Fruit fly (Drosophila melanogaster) whole organism, adult: Measurements from ENCODE around the gene CG14736.
A peak's percentile ranks its signal among the peaks of the same experiment; 100 is the strongest.

Source experiments
- CG11617 ChIP-seq: fragments of 200-800 bp; sonication (Bioruptor generic); optimal IDR thresholded peaks from 2 replicates; lab custom pipeline; 2017; ENCODE audit warnings: mild to moderate bottlenecking, missing biosample characterization, missing genetic modification reagents, missing genetic modification characterization
- CG12768 ChIP-seq: fragments of 200-800 bp; sonication (Bioruptor generic); optimal IDR thresholded peaks from 2 replicates; lab custom pipeline; 2017; ENCODE audit warnings: missing biosample characterization, missing genetic modification characterization, mild to moderate bottlenecking, moderate library complexity, missing genetic modification reagents
- CG14711 ChIP-seq: fragments of 200-800 bp; sonication (Bioruptor generic); optimal IDR thresholded peaks from 2 replicates; lab custom pipeline; 2018; ENCODE audit warnings: missing biosample characterization, mild to moderate bottlenecking, missing genetic modification characterization, moderate library complexity
- CG1620 ChIP-seq: fragments of 200-800 bp; sonication (Bioruptor generic); optimal IDR thresholded peaks from 2 replicates; lab custom pipeline; 2016; ENCODE audit warnings: missing biosample characterization, missing genetic modification characterization
- CG33017 ChIP-seq: fragments of 200-800 bp; sonication (Bioruptor generic); optimal IDR thresholded peaks from 2 replicates; lab custom pipeline; 2018; ENCODE audit warnings: missing biosample characterization, mild to moderate bottlenecking, missing genetic modification characterization, moderate library complexity
- CG5204 ChIP-seq: fragments of 200-800 bp; sonication (Bioruptor generic); optimal IDR thresholded peaks from 2 replicates; lab custom pipeline; 2016; ENCODE audit warnings: missing biosample characterization, missing genetic modification characterization
- CG7045 ChIP-seq: fragments of 200-800 bp; sonication (Bioruptor generic); optimal IDR thresholded peaks from 2 replicates; lab custom pipeline; 2017; ENCODE audit warnings: missing biosample characterization, mild to moderate bottlenecking, missing genetic modification characterization
- CG7101 ChIP-seq: fragments of 200-800 bp; sonication (Bioruptor generic); optimal IDR thresholded peaks from 2 replicates; lab custom pipeline; 2018; ENCODE audit warnings: missing biosample characterization, mild to moderate bottlenecking, missing genetic modification characterization, moderate library complexity
- Clk ChIP-seq: fragments of 200-800 bp; sonication (Bioruptor generic); optimal IDR thresholded peaks from 2 replicates; lab custom pipeline; 2017; ENCODE audit warnings: missing biosample characterization, missing genetic modification characterization
- Crg-1 ChIP-seq: fragments of 200-800 bp; sonication (Bioruptor generic); optimal IDR thresholded peaks from 2 replicates; lab custom pipeline; 2016; ENCODE audit warnings: missing biosample characterization, missing genetic modification characterization
- Hr96 ChIP-seq: fragments of 200-800 bp; sonication (Bioruptor generic); optimal IDR thresholded peaks from 2 replicates; lab custom pipeline; 2016; ENCODE audit warnings: missing biosample characterization, missing genetic modification characterization
- Mnt ChIP-seq: fragments of 200-800 bp; sonication (Bioruptor generic); optimal IDR thresholded peaks from 2 replicates; lab custom pipeline; 2016; ENCODE audit warnings: missing biosample characterization, mild to moderate bottlenecking, missing genetic modification characterization
- bab1 ChIP-seq: fragments of 200-800 bp; sonication (Bioruptor generic); optimal IDR thresholded peaks from 3 replicates; lab custom pipeline; 2019; ENCODE audit warnings: missing biosample characterization, mild to moderate bottlenecking, missing genetic modification characterization, moderate library complexity
- cic ChIP-seq: fragments of 200-800 bp; sonication (Bioruptor generic); optimal IDR thresholded peaks from 2 replicates; lab custom pipeline; 2017; ENCODE audit warnings: missing biosample characterization, mild to moderate bottlenecking, missing genetic modification characterization, moderate library complexity
- cnc ChIP-seq, 2 experiments: fragments of >200 bp; optimal IDR thresholded peaks; 2 replicates each; lab custom pipeline; 2017
- kay ChIP-seq: fragments of 200-800 bp; sonication (Bioruptor generic); peaks from one replicate; lab custom pipeline; 2016; ENCODE audit warnings: missing biosample characterization, missing genetic modification characterization, borderline replicate concordance
- ovo ChIP-seq: fragments of 200-800 bp; sonication (Bioruptor generic); optimal IDR thresholded peaks from 2 replicates; lab custom pipeline; 2016; ENCODE audit warnings: missing biosample characterization, missing genetic modification characterization
- pad ChIP-seq: fragments of 200-800 bp; sonication (Bioruptor generic); optimal IDR thresholded peaks from 3 replicates; lab custom pipeline; 2017; ENCODE audit warnings: missing biosample characterization, missing genetic modification characterization, mild to moderate bottlenecking, moderate library complexity, missing genetic modification reagents
- tj ChIP-seq: fragments of 200-800 bp; sonication (Bioruptor generic); optimal IDR thresholded peaks from 3 replicates; lab custom pipeline; 2017; ENCODE audit warnings: missing biosample characterization, mild to moderate bottlenecking, missing genetic modification characterization, moderate library complexity
- toe ChIP-seq: fragments of 200-800 bp; sonication (Bioruptor generic); optimal IDR thresholded peaks from 2 replicates; lab custom pipeline; 2016; ENCODE audit warnings: missing biosample characterization, missing genetic modification characterization

Gene CG14736

dm6 chr3R:12010202-12010824 is 30.0 kb upstream of the CG14736 start, which contains the start of the genes KLHL18 and GCC185:
Gene KLHL18 (minus strand): TSS chr3R:12010434.
Gene GCC185 (plus strand): TSS chr3R:12010772.
- TF ChIP-seq CG7101 (tag; lab: Kevin White, UChicago) (peak; percentile 79), CG14711 (tag; lab: Kevin White, UChicago) (peak; percentile 92), Mnt (GFP tag; lab: Kevin White, UChicago) (peak; percentile 68), Crg-1 (GFP tag; lab: Kevin White, UChicago) (peak; percentile 72), CG7045 (GFP tag; lab: Kevin White, UChicago) (peak; percentile 82), cic (GFP tag; lab: Kevin White, UChicago) (peak; percentile 14), toe (GFP tag; lab: Kevin White, UChicago) (peak; percentile 94), cnc (optimal IDR thresholded peaks at IDR 0.05; lab: Kevin White, UChicago) (no peak), CG1620 (peak; percentile 78), pad (GFP tag; lab: Kevin White, UChicago) (peak; percentile 61), Clk (GFP tag; lab: Kevin White, UChicago) (peak; percentile 77), bab1 (GFP tag; lab: Kevin White, UChicago) (peak; percentile 78), kay (GFP tag; lab: Kevin White, UChicago) (no peak), CG11617 (GFP tag; lab: Kevin White, UChicago) (peak; percentile 85), tj (peak; percentile 64), Hr96 (peak; percentile 79), CG5204 (GFP tag; lab: Kevin White, UChicago) (peak; percentile 78), ovo (peak; percentile 66), CG12768 (peak; percentile 75), CG33017 (tag; lab: Kevin White, UChicago) (peak; percentile 53)

DNA sequence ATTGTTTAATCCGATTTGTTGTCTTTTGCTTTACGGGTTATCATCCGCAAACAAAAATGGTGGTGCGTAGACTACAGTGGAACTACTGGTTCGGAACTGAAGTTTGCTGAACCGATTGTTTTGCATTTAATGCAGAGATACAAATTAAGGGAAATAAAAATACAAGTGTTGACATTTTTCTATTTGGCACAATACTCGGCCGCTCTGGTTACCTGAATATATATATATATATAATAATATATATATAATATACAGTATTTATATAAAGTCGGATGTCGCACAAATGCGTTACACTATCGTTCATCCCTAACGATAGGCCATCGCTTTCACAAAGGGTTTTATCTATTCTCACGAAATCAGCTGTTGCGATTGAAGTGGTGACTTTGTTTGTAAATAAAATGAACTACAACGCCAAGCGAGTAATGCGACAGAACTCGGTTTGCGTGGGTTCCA is 23.5 kb upstream of the CG14736 start, which contains the start of the genes DCAF12 and Spt3:
DCAF12 (minus strand) TSS at position 204 of the 453 bp plus-strand sequence.
Spt3 (plus strand) TSS at position 329 of the 453 bp plus-strand sequence.
- TF ChIP-seq Crg-1 (GFP tag; lab: Kevin White, UChicago) (no peak), CG7101 (tag; lab: Kevin White, UChicago) (peak; percentile 49), CG12768 (peak; percentile 48), CG1620 (no peak), CG33017 (tag; lab: Kevin White, UChicago) (peak; percentile 5), pad (GFP tag; lab: Kevin White, UChicago) (peak; percentile 47), CG5204 (GFP tag; lab: Kevin White, UChicago) (no peak), tj (peak; percentile 8), CG14711 (tag; lab: Kevin White, UChicago) (peak; percentile 53), kay (GFP tag; lab: Kevin White, UChicago) (no peak), Hr96 (peak; percentile 47), Mnt (GFP tag; lab: Kevin White, UChicago) (peak; percentile 14), toe (GFP tag; lab: Kevin White, UChicago) (peak; percentile 75), bab1 (GFP tag; lab: Kevin White, UChicago) (peak; percentile 66), CG7045 (GFP tag; lab: Kevin White, UChicago) (peak; percentile 55), Clk (GFP tag; lab: Kevin White, UChicago) (peak; percentile 32), cic (GFP tag; lab: Kevin White, UChicago) (no peak), CG11617 (GFP tag; lab: Kevin White, UChicago) (peak; percentile 54), cnc (optimal IDR thresholded peaks at IDR 0.05; lab: Kevin White, UChicago) (no peak), ovo (peak; percentile 34)

- TF ChIP-seq CG7101 (tag; lab: Kevin White, UChicago) (no peak), CG7045 (GFP tag; lab: Kevin White, UChicago) (no peak), pad (GFP tag; lab: Kevin White, UChicago) (peak; percentile 85), kay (GFP tag; lab: Kevin White, UChicago) (no peak), bab1 (GFP tag; lab: Kevin White, UChicago) (no peak), Mnt (GFP tag; lab: Kevin White, UChicago) (no peak), CG33017 (tag; lab: Kevin White, UChicago) (no peak)
These were observed 19.3 kb upstream of the CG14736 start for dm6 chr3R:12020987-12021386.

- TF ChIP-seq CG14711 (tag; lab: Kevin White, UChicago), result no peak
- no peak for TF ChIP-seq CG11617 (GFP tag; lab: Kevin White, UChicago)
- TF ChIP-seq toe (GFP tag; lab: Kevin White, UChicago), result no peak
- TF ChIP-seq CG33017 (tag; lab: Kevin White, UChicago), result no peak
- no peak for TF ChIP-seq pad (GFP tag; lab: Kevin White, UChicago)
- no peak for TF ChIP-seq ovo
- no peak for TF ChIP-seq bab1 (GFP tag; lab: Kevin White, UChicago)
- no peak for TF ChIP-seq tj
- TF ChIP-seq CG7045 (GFP tag; lab: Kevin White, UChicago), result no peak
- TF ChIP-seq CG7101 (tag; lab: Kevin White, UChicago), result no peak
- no peak for TF ChIP-seq CG5204 (GFP tag; lab: Kevin White, UChicago)
- no peak for TF ChIP-seq CG12768
- no peak for TF ChIP-seq cnc (optimal IDR thresholded peaks at IDR 0.05; lab: Kevin White, UChicago)
- TF ChIP-seq Hr96, result no peak
These were observed 8.7 kb upstream of the CG14736 start, which contains the start of the genes CG31358, CG42504 and CG42505 for dm6 chr3R:12031657-12032056. Gene CG31358 (minus strand): TSS chr3R:12031757. Gene CG42504 (minus strand): TSS chr3R:12031757. Gene CG42505 (minus strand): TSS chr3R:12031757.

DNA sequence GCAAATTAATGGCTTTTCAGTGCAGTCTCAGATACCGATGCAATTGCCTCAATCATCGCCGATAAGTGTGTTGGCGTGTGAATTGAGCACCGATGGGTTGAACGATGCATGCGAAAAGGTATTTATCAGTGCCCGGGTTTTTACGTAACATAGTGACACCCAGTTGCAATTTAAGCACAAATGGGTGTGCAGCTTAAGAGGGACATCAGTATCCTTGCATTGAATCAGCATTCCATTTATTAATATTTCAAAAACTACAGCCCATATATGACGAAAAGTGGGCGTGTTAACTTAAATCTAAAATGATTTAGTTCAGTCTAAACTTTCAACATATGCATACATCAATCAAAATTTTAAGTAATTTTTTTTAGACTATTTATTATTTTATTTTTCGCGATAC is 7.5 kb upstream of the CG14736 start, which contains the start of gene ssp5:
ssp5 (plus strand) TSS at position 301 of the 400 bp plus-strand sequence.
- TF ChIP-seq CG33017 (tag; lab: Kevin White, UChicago) (no peak), CG7101 (tag; lab: Kevin White, UChicago) (no peak)
